Worm (Caenorhabditis elegans) whole organism, L3 larva: Measurements from ENCODE around the gene F15A4.2.

Experiments used
- egl-27 ChIP-seq: sonication (generic microtip); optimal IDR thresholded peaks from 4 replicates; lab custom pipeline; 2017; ENCODE audit warnings: missing biosample characterization, missing genetic modification reagents, missing genetic modification characterization
- elt-1 ChIP-seq: fragments of 150-350 bp; optimal IDR thresholded peaks from 2 replicates; lab custom pipeline; 2014; ENCODE audit warnings: missing biosample characterization, missing genetic modification characterization
- nhr-11 ChIP-seq: fragments of 150-350 bp; optimal IDR thresholded peaks from 2 replicates; lab custom pipeline; 2014; ENCODE audit warnings: missing biosample characterization, missing genetic modification characterization
- nhr-25 ChIP-seq: sonication (generic microtip); optimal IDR thresholded peaks from 2 replicates; lab custom pipeline; 2017; ENCODE audit warnings: missing biosample characterization, missing genetic modification characterization
- zag-1 ChIP-seq: fragments of 150-350 bp; optimal IDR thresholded peaks from 2 replicates; lab custom pipeline; 2014; ENCODE audit warnings: missing biosample characterization, missing genetic modification characterization

DNA sequence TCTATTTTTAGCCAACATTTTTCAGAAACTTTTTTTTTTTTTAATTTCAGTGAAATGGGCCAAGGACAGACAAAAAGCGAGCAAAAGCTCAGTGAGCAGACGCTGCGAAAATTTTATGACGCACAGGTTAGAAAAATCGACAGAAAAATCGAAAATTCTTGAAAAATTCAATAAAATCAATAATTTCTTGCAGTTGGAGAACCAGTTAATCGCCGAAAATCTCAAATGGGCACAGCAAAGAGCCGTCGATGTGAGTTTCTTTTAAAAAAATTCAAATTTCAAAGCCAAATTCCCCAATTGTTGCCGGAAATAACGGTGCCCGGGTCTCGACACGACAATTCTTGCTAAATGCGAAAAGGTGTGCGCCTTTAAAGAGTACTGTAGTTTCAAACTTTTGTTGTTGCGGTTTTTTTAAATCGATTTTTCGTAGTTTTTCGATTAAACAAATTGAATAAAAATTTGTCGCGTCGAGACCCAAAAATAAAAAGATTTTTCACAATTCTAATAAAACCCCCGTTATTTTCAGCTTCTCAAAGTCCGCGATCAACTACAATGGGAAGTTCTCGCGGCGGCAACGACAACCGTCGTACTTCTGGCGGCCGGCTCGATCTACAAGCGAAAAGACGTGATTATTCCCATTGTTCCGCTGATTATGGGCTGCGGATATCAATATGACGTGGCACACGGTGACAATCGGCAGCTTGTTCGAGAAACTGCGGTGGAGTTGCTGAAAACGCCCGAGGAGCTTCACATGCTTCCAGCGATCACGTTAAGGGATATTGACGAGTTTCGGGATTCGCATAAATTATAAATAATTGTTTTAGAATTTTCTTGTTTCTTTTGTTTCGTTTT lies 1.5 kb upstream of the F15A4.2 start, which contains the start of gene tag-280:
- TF ChIP-seq nhr-25 (tag; lab: Kevin White, UChicago) (no peak), egl-27 (tag; lab: Kevin White, UChicago) (no peak), elt-1 (tag; lab: Kevin White, UChicago) (no peak), nhr-11 (no peak), zag-1 (tag; lab: Kevin White, UChicago) (no peak)
